ENCODE assay signal across 8 worm cellular contexts in genomic region chrX:7660919-7661557, ce11.
TF ChIP-seq lines count a peak whose summit lies in the region.

Gene pcca-1 (minus strand): TSS chrX:7660986.

TF ChIP-seq in whole organism, L1 larva, 84 proteins besides CTCF, POLR2A, EP300 and RAD21 (continues in another document):
- TF ChIP-seq pag-3 (tag; optimal IDR thresholded peaks at IDR 0.05; lab: Kevin White, UChicago; ENCODE audit: borderline replicate concordance, insufficient read depth) (no peak), vab-15 (tag; optimal IDR thresholded peaks at IDR 0.05; lab: Kevin White, UChicago) (no peak), fkh-10 (GFP tag; optimal IDR thresholded peaks at IDR 0.05; lab: Kevin White, UChicago) (no peak), unc-130 (tag; optimal IDR thresholded peaks at IDR 0.05; lab: Kevin White, UChicago) (peak; percentile 34), elt-2 (tag; optimal IDR thresholded peaks at IDR 0.05; lab: Kevin White, UChicago) (peak; percentile 33), snu-23 (GFP tag; optimal IDR thresholded peaks at IDR 0.05; lab: Kevin White, UChicago) (peak; percentile 5), aha-1 (tag; optimal IDR thresholded peaks at IDR 0.05; lab: Kevin White, UChicago) (peak; percentile 85), rnt-1 (tag; optimal IDR thresholded peaks at IDR 0.05; lab: Kevin White, UChicago) (peak; percentile 51), lin-13 (GFP tag; optimal IDR thresholded peaks at IDR 0.05; lab: Kevin White, UChicago) (peak; percentile 10), nhr-71 (tag; optimal IDR thresholded peaks at IDR 0.05; lab: Kevin White, UChicago) (peak; percentile 1), ceh-82 (tag; optimal IDR thresholded peaks at IDR 0.05; lab: Kevin White, UChicago) (peak in 1 of 3 experiments; percentile 47)

TF ChIP-seq in whole organism, L2 larva, 48 proteins besides CTCF, POLR2A, EP300 and RAD21:
- TF ChIP-seq nhr-129 (tag; optimal IDR thresholded peaks at IDR 0.05; lab: Kevin White, UChicago), result peak; percentile 49
- TF ChIP-seq unc-39 (tag; optimal IDR thresholded peaks at IDR 0.05; lab: Kevin White, UChicago), result no peak
- TF ChIP-seq lin-13 (GFP tag; optimal IDR thresholded peaks at IDR 0.05; lab: Kevin White, UChicago), result peak; percentile 9
- no peak for TF ChIP-seq egl-27 (tag; optimal IDR thresholded peaks at IDR 0.05; lab: Kevin White, UChicago)
- TF ChIP-seq F13H6.1 (tag; optimal IDR thresholded peaks at IDR 0.05; lab: Kevin White, UChicago), result peak; percentile 2
- peak; percentile 3 for TF ChIP-seq ama-1 (optimal IDR thresholded peaks at IDR 0.05; lab: Kevin White, UChicago)
- no peak for TF ChIP-seq lsy-2 (tag; optimal IDR thresholded peaks at IDR 0.05; lab: Kevin White, UChicago)
- TF ChIP-seq nhr-11 (tag; optimal IDR thresholded peaks at IDR 0.05; lab: Kevin White, UChicago), result no peak
- TF ChIP-seq C34F6.9 (tag; optimal IDR thresholded peaks at IDR 0.05; lab: Kevin White, UChicago), result peak; percentile 43
- TF ChIP-seq unc-62 (GFP tag; optimal IDR thresholded peaks at IDR 0.05; lab: Kevin White, UChicago), result no peak

TF ChIP-seq in whole organism, L3 larva, 47 proteins besides CTCF, POLR2A, EP300 and RAD21:
- TF ChIP-seq lin-39 (tag; optimal IDR thresholded peaks at IDR 0.05; lab: Kevin White, UChicago) (peak; percentile 6), ceh-28 (tag; optimal IDR thresholded peaks at IDR 0.05; lab: Kevin White, UChicago) (peak; percentile 42), nfya-1 (tag; optimal IDR thresholded peaks at IDR 0.05; lab: Kevin White, UChicago; ENCODE audit: insufficient read depth) (peak; percentile 47), elt-2 (tag; optimal IDR thresholded peaks at IDR 0.05; lab: Kevin White, UChicago) (peak; percentile 46), ztf-4 (tag; optimal IDR thresholded peaks at IDR 0.05; lab: Kevin White, UChicago) (no peak), elt-1 (tag; optimal IDR thresholded peaks at IDR 0.05; lab: Kevin White, UChicago) (no peak)

TF ChIP-seq in whole organism, L4 larva, 104 proteins besides CTCF, POLR2A, EP300 and RAD21 (continues in another document):
- TF ChIP-seq dmd-8 (GFP tag; IDR thresholded peaks at IDR 0.05; lab: Robert Waterston, UW), result no peak
- TF ChIP-seq F49E8.2 (tag; optimal IDR thresholded peaks at IDR 0.05; lab: Kevin White, UChicago; ENCODE audit: borderline replicate concordance), result no peak
- no peak for TF ChIP-seq ZK337.2 (GFP tag; IDR thresholded peaks at IDR 0.05; lab: Robert Waterston, UW)
- no peak for TF ChIP-seq Y5F2A.4 (GFP tag; optimal IDR thresholded peaks at IDR 0.05; lab: Kevin White, UChicago)
- TF ChIP-seq mdl-1 (tag; optimal IDR thresholded peaks at IDR 0.05; lab: Kevin White, UChicago), result peak in 1 of 2 experiments; percentile 27
- TF ChIP-seq Y48G9A.11 (GFP tag; IDR thresholded peaks at IDR 0.05; lab: Robert Waterston, UW), result no peak
- TF ChIP-seq hif-1 (tag; optimal IDR thresholded peaks at IDR 0.05; lab: Kevin White, UChicago), result peak; percentile 71 to 99
- TF ChIP-seq ztf-7 (tag; optimal IDR thresholded peaks at IDR 0.05; lab: Kevin White, UChicago), result peak; percentile 29
- TF ChIP-seq gei-8 (GFP tag; optimal IDR thresholded peaks at IDR 0.05; lab: Kevin White, UChicago), result no peak
- TF ChIP-seq Y105C5A.15 (GFP tag; IDR thresholded peaks at IDR 0.05; lab: Robert Waterston, UW), result no peak
- no peak for TF ChIP-seq dmd-9 (GFP tag; IDR thresholded peaks at IDR 0.05; lab: Robert Waterston, UW)
- no peak for TF ChIP-seq ctbp-1 (GFP tag; IDR thresholded peaks at IDR 0.05; lab: Robert Waterston, UW)
- TF ChIP-seq hmg-1.1 (GFP tag; IDR thresholded peaks at IDR 0.05; lab: Robert Waterston, UW), result peak; percentile 7; the same call in 1 of the 2 replicates

TF ChIP-seq in whole organism, late embryonic, 69 proteins besides CTCF, POLR2A, EP300 and RAD21:
- TF ChIP-seq ceh-22 (tag; optimal IDR thresholded peaks at IDR 0.05; lab: Kevin White, UChicago), result no peak
- peak; percentile 30 for TF ChIP-seq ceh-18 (tag; optimal IDR thresholded peaks at IDR 0.05; lab: Kevin White, UChicago)
- TF ChIP-seq elt-2 (tag; optimal IDR thresholded peaks at IDR 0.05; lab: Kevin White, UChicago), result peak; percentile 18

TF ChIP-seq in whole organism, midembryonic, 9 proteins besides CTCF, POLR2A, EP300 and RAD21:
- TF ChIP-seq tab-1 (GFP tag; IDR thresholded peaks at IDR 0.05; lab: Robert Waterston, UW) (no peak), ztf-23 (GFP tag; IDR thresholded peaks at IDR 0.05; lab: Robert Waterston, UW) (peak; percentile 14; the same call in 1 of the 2 replicates)

TF ChIP-seq in whole organism, mixed stage, embryonic, 35 proteins besides CTCF, POLR2A, EP300 and RAD21:
- peak; percentile 87 for TF ChIP-seq hlh-1 (tag; optimal IDR thresholded peaks at IDR 0.05; lab: Kevin White, UChicago)
- no peak for TF ChIP-seq mep-1 (tag; optimal IDR thresholded peaks at IDR 0.05; lab: Kevin White, UChicago)
- TF ChIP-seq ces-1 (GFP tag; optimal IDR thresholded peaks at IDR 0.05; lab: Kevin White, UChicago), result no peak
- TF ChIP-seq snpc-4 (tag; optimal IDR thresholded peaks at IDR 0.05; lab: Kevin White, UChicago), result no peak
- TF ChIP-seq unc-120 (tag; optimal IDR thresholded peaks at IDR 0.05; lab: Kevin White, UChicago; ENCODE audit: poor library complexity, severe bottlenecking), result peak; percentile 84
- no peak for TF ChIP-seq ztf-11 (tag; optimal IDR thresholded peaks at IDR 0.05; lab: Kevin White, UChicago)
- TF ChIP-seq ceh-43 (GFP tag; optimal IDR thresholded peaks at IDR 0.05; lab: Kevin White, UChicago), result no peak
- TF ChIP-seq nhr-2 (tag; optimal IDR thresholded peaks at IDR 0.05; lab: Kevin White, UChicago), result no peak

TF ChIP-seq in whole organism, young adult, 124 proteins besides CTCF, POLR2A, EP300 and RAD21:
- TF ChIP-seq ztf-6 (GFP tag; IDR thresholded peaks at IDR 0.05; lab: Robert Waterston, UW), result no peak
- TF ChIP-seq cebp-2 (GFP tag; IDR thresholded peaks at IDR 0.05; lab: Robert Waterston, UW), result no peak
- no peak for TF ChIP-seq madf-10 (tag; optimal IDR thresholded peaks at IDR 0.05; lab: Kevin White, UChicago)
- peak; percentile 13 for TF ChIP-seq nhr-80 (tag; optimal IDR thresholded peaks at IDR 0.05; lab: Kevin White, UChicago)
- TF ChIP-seq akir-1 (GFP tag; optimal IDR thresholded peaks at IDR 0.05; lab: Kevin White, UChicago), result no peak
- TF ChIP-seq mcd-1 (GFP tag; IDR thresholded peaks at IDR 0.05; lab: Robert Waterston, UW), result no peak
- TF ChIP-seq ama-1 (optimal IDR thresholded peaks at IDR 0.05; lab: Kevin White, UChicago), result peak; percentile 32
- no peak for TF ChIP-seq ama-1 (GFP tag; optimal IDR thresholded peaks at IDR 0.05; lab: Kevin White, UChicago)
- TF ChIP-seq tbp1 (GFP tag; optimal IDR thresholded peaks at IDR 0.05; lab: Kevin White, UChicago), result no peak
- no peak for TF ChIP-seq Y53G8AR.9 (GFP tag; conservative IDR thresholded peaks at IDR 0.05; lab: Robert Waterston, UW)
